Worm (Caenorhabditis elegans) whole organism, early embryonic: ENCODE measurements around the gene T04F8.7.

Experiments
- aly-1 ChIP-seq: sonication (generic microtip); optimal IDR thresholded peaks from 2 replicates; lab custom pipeline; 2016; ENCODE audit warnings: missing genetic modification characterization, missing compliant biosample characterization
- ama-1 ChIP-seq: fragments of 150-350 bp; optimal IDR thresholded peaks from 2 replicates; lab custom pipeline; 2014
- flt-1 ChIP-seq: fragments of 200-800 bp; sonication (Bioruptor generic); IDR thresholded peaks from 2 replicates; pipeline ENCODE4 v1.3.6; 2022; ENCODE audit warnings: missing genetic modification characterization, missing compliant biosample characterization

- TF ChIP-seq ama-1 (no peak), flt-1 (GFP tag; lab: Robert Waterston, UW) (no peak), aly-1 (tag; lab: Kevin White, UChicago) (no peak)
Observed at ce11 chrX:11725646-11726045, 44.9 kb upstream of the T04F8.7 start.
